Fruit fly (Drosophila melanogaster): ENCODE measurements around the gene CG12321.

DNA sequence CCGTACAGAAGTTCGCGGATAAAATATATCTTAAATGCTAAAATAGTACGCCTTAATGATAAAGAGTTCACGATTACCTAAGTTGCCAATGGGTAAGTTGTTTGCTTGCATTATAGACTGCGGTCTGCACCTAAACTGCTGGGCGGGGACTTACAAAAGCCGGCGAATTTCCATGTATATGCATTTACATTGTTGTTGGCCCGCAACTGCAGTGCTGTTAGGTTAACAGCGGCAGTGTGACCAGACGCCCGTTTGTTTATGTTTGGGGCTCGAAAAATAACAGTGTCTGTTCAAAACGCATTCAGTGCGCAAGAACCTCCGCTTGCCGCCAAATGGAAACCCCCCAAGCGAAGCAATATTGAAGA is 11.4 kb upstream of the CG12321 start:
- TF ChIP-seq psq (optimal IDR thresholded peaks at IDR 0.05) (no peak), CG8478 (optimal IDR thresholded peaks at IDR 0.05) (no peak)
